Fruit fly (Drosophila melanogaster): ENCODE data around the gene CG32022.
A peak's percentile ranks its signal among the peaks of the same experiment; 100 is the strongest.

CG32022 gene

dm6 chr3L:8765969-8766538 is 45.0 kb upstream of the CG32022 start (continued):
- peak; percentile 90 for TF ChIP-seq wek (GFP tag; optimal IDR thresholded peaks at IDR 0.05)
- TF ChIP-seq YL-1 (GFP tag; optimal IDR thresholded peaks at IDR 0.05) = peak; percentile 92
- peak; percentile 98 for TF ChIP-seq jigr1 (GFP tag; IDR thresholded peaks at IDR 0.05)
- peak; percentile 65 for TF ChIP-seq Sry-δ (GFP tag; optimal IDR thresholded peaks at IDR 0.05)
- TF ChIP-seq scrt (GFP tag; optimal IDR thresholded peaks at IDR 0.05) = peak; percentile 86
- peak; percentile 98 for TF ChIP-seq CG31441 (GFP tag; IDR thresholded peaks at IDR 0.05)
- peak; percentile 94 for TF ChIP-seq schlank (tag; optimal IDR thresholded peaks at IDR 0.05)
- peak; percentile 91 for TF ChIP-seq CG1024 (GFP tag; IDR thresholded peaks at IDR 0.05)
- TF ChIP-seq CG10209 (GFP tag; optimal IDR thresholded peaks at IDR 0.05) = peak; percentile 99
- peak; percentile 97 for TF ChIP-seq ewg (GFP tag; optimal IDR thresholded peaks at IDR 0.05)
- TF ChIP-seq CG8924 (tag; optimal IDR thresholded peaks at IDR 0.05) = peak; percentile 99
- TF ChIP-seq zf30C (GFP tag; optimal IDR thresholded peaks at IDR 0.05) = no peak
- peak; percentile 92 for TF ChIP-seq sim (GFP tag; IDR thresholded peaks at IDR 0.05)
- peak; percentile 89 for TF ChIP-seq CG3838 (GFP tag; optimal IDR thresholded peaks at IDR 0.05)
- TF ChIP-seq Lim3 (GFP tag; IDR thresholded peaks at IDR 0.05) = peak; percentile 97
- TF ChIP-seq MTF-1 (GFP tag; optimal IDR thresholded peaks at IDR 0.05; ENCODE audit: borderline replicate concordance) = peak; percentile 88
- TF ChIP-seq jing (GFP tag; optimal IDR thresholded peaks at IDR 0.05) = peak; percentile 98
- TF ChIP-seq CG2199 (GFP tag; IDR thresholded peaks at IDR 0.05) = peak; percentile 87
- TF ChIP-seq CG10431 (GFP tag; optimal IDR thresholded peaks at IDR 0.05) = peak; percentile 97
- TF ChIP-seq Chrac-16 (GFP tag; optimal IDR thresholded peaks at IDR 0.05) = peak; percentile 99
- peak; percentile 98 for TF ChIP-seq al (GFP tag; IDR thresholded peaks at IDR 0.05)
- TF ChIP-seq kni (GFP tag; optimal IDR thresholded peaks at IDR 0.05) = peak; percentile 94
- peak; percentile 98 for TF ChIP-seq CG9932 (GFP tag; IDR thresholded peaks at IDR 0.05)
- TF ChIP-seq CG9437 (GFP tag; optimal IDR thresholded peaks at IDR 0.05) = peak; percentile 100
- peak; percentile 97 for TF ChIP-seq CG10366 (GFP tag; IDR thresholded peaks at IDR 0.05)
- TF ChIP-seq CoRest (tag; optimal IDR thresholded peaks at IDR 0.05) = peak; percentile 100
- peak; percentile 56 for TF ChIP-seq MESR4 (GFP tag; optimal IDR thresholded peaks at IDR 0.05)
- TF ChIP-seq chinmo (GFP tag; IDR thresholded peaks at IDR 0.05; ENCODE audit: partially characterized antibody) = peak; percentile 95; the same call in 3 of the 4 replicates
- peak; percentile 92 for TF ChIP-seq emc (GFP tag; optimal IDR thresholded peaks at IDR 0.05)
- TF ChIP-seq nmo (GFP tag; optimal IDR thresholded peaks at IDR 0.05) = peak; percentile 100
- peak; percentile 97 for TF ChIP-seq E2f1 (GFP tag; IDR thresholded peaks at IDR 0.05)
- TF ChIP-seq so (GFP tag; IDR thresholded peaks at IDR 0.05) = peak; percentile 98
- peak; percentile 93 for TF ChIP-seq CG6654 (GFP tag; optimal IDR thresholded peaks at IDR 0.05)
- peak; percentile 74 for TF ChIP-seq bab2 (GFP tag; optimal IDR thresholded peaks at IDR 0.05)
- peak; percentile 97 for TF ChIP-seq lbe (GFP tag; optimal IDR thresholded peaks at IDR 0.05)
- peak; percentile 88 for TF ChIP-seq CG6765 (GFP tag; optimal IDR thresholded peaks at IDR 0.05)
- peak; percentile 96 for TF ChIP-seq CG14667 (GFP tag; IDR thresholded peaks at IDR 0.05)
- peak; percentile 96 for TF ChIP-seq ttk (GFP tag; IDR thresholded peaks at IDR 0.05)
- peak; percentile 99 for TF ChIP-seq Max (GFP tag; optimal IDR thresholded peaks at IDR 0.05)
- peak; percentile 92 for TF ChIP-seq kay (GFP tag; optimal IDR thresholded peaks at IDR 0.05)
- no peak for TF ChIP-seq Lpt (GFP tag; optimal IDR thresholded peaks at IDR 0.05)
- TF ChIP-seq ftz-f1 (GFP tag; optimal IDR thresholded peaks at IDR 0.05) = peak; percentile 45
- TF ChIP-seq dm (GFP tag; optimal IDR thresholded peaks at IDR 0.05) = peak; percentile 93
- no peak for TF ChIP-seq br (optimal IDR thresholded peaks at IDR 0.05)
- TF ChIP-seq pfk (GFP tag; optimal IDR thresholded peaks at IDR 0.05) = no peak
- peak; percentile 98 for TF ChIP-seq gcm2 (GFP tag; optimal IDR thresholded peaks at IDR 0.05)
- peak; percentile 94 for TF ChIP-seq CG4707 (GFP tag; optimal IDR thresholded peaks at IDR 0.05)
- TF ChIP-seq salm (tag; optimal IDR thresholded peaks at IDR 0.05) = peak; percentile 97
- peak; percentile 76 for TF ChIP-seq crc (GFP tag; optimal IDR thresholded peaks at IDR 0.05)
- peak; percentile 98 for TF ChIP-seq Med (GFP tag)
- peak; percentile 98 for TF ChIP-seq fd96Cb (tag; optimal IDR thresholded peaks at IDR 0.05)
